Worm (Caenorhabditis elegans) whole organism, L3 larva: ENCODE results near the gene C14B9.2.

ENCODE experiments used
- R02D3.7 ChIP-seq: fragments of 150-350 bp; optimal IDR thresholded peaks from 2 replicates; lab custom pipeline; 2014; ENCODE audit warnings: missing biosample characterization, missing genetic modification characterization
- ZK546.5 ChIP-seq: sonication (generic microtip); optimal IDR thresholded peaks from 2 replicates; lab custom pipeline; 2017; ENCODE audit warnings: missing biosample characterization, missing genetic modification characterization
- aly-2 ChIP-seq: fragments of 150-350 bp; optimal IDR thresholded peaks from 2 replicates; lab custom pipeline; 2014; ENCODE audit warnings: missing biosample characterization, missing genetic modification characterization
- ama-1 ChIP-seq: fragments of 150-350 bp; optimal IDR thresholded peaks from 2 replicates; lab custom pipeline; 2018
- ceh-16 ChIP-seq: sonication (generic microtip); optimal IDR thresholded peaks from 2 replicates; lab custom pipeline; 2017; ENCODE audit warnings: missing biosample characterization, missing genetic modification characterization
- ceh-28 ChIP-seq: fragments of 150-350 bp; optimal IDR thresholded peaks from 2 replicates; lab custom pipeline; 2014; ENCODE audit warnings: missing biosample characterization, missing genetic modification reagents, missing genetic modification characterization
- ceh-82 ChIP-seq: fragments of 150-350 bp; optimal IDR thresholded peaks from 2 replicates; lab custom pipeline; 2014; ENCODE audit warnings: missing biosample characterization, missing genetic modification characterization
- ceh-9 ChIP-seq: sonication (generic microtip); optimal IDR thresholded peaks from 2 replicates; lab custom pipeline; 2018; ENCODE audit warnings: missing biosample characterization, missing genetic modification characterization
- daf-12 ChIP-seq: fragments of 150-350 bp; optimal IDR thresholded peaks from 2 replicates; lab custom pipeline; 2014; ENCODE audit warnings: missing biosample characterization, missing genetic modification reagents, missing genetic modification characterization
- egl-27 ChIP-seq: sonication (generic microtip); optimal IDR thresholded peaks from 4 replicates; lab custom pipeline; 2017; ENCODE audit warnings: missing biosample characterization, missing genetic modification reagents, missing genetic modification characterization
- egl-5 ChIP-seq: fragments of 150-350 bp; optimal IDR thresholded peaks from 2 replicates; lab custom pipeline; 2017; ENCODE audit warnings: missing biosample characterization, missing genetic modification reagents, missing genetic modification characterization, inconsistent platforms
- elt-1 ChIP-seq: fragments of 150-350 bp; optimal IDR thresholded peaks from 2 replicates; lab custom pipeline; 2014; ENCODE audit warnings: missing biosample characterization, missing genetic modification characterization
- elt-2 ChIP-seq: sonication (generic microtip); optimal IDR thresholded peaks from 2 replicates; lab custom pipeline; 2016; ENCODE audit warnings: missing genetic modification reagents, mild to moderate bottlenecking, missing genetic modification characterization, missing compliant biosample characterization
- elt-3 ChIP-seq, 3 experiments: fragments of 150-350 bp in 1 of 3; sonication (generic microtip) in 2 of 3; optimal IDR thresholded peaks; 2 replicates in 2 of 3; 4 replicates in 1 of 3; lab custom pipeline; 2014 to 2017; ENCODE audit warnings: missing biosample characterization in 3 of 3, missing genetic modification characterization in 3 of 3
- eor-1 ChIP-seq, 2 experiments: fragments of 150-350 bp; optimal IDR thresholded peaks; 2 replicates each; lab custom pipeline; 2014 to 2018; ENCODE audit warnings: missing biosample characterization in 2 of 2, missing genetic modification characterization in 2 of 2
- fkh-10 ChIP-seq: sonication (generic microtip); optimal IDR thresholded peaks from 2 replicates; lab custom pipeline; 2017; ENCODE audit warnings: missing biosample characterization, missing genetic modification reagents, missing genetic modification characterization
- fkh-2 ChIP-seq: fragments of 150-350 bp; optimal IDR thresholded peaks from 2 replicates; lab custom pipeline; 2014; ENCODE audit warnings: missing biosample characterization, missing genetic modification reagents, missing genetic modification characterization
- fos-1 ChIP-seq: fragments of 150-350 bp; optimal IDR thresholded peaks from 2 replicates; lab custom pipeline; 2014; ENCODE audit warnings: missing biosample characterization, missing genetic modification characterization
- hmg-11 ChIP-seq: sonication (generic microtip); optimal IDR thresholded peaks from 2 replicates; lab custom pipeline; 2016; ENCODE audit warnings: missing genetic modification characterization, missing compliant biosample characterization
- jun-1 ChIP-seq: fragments of 150-350 bp; optimal IDR thresholded peaks from 2 replicates; lab custom pipeline; 2014; ENCODE audit warnings: missing biosample characterization, missing genetic modification reagents, missing genetic modification characterization
- lin-15B ChIP-seq: fragments of 150-350 bp; optimal IDR thresholded peaks from 2 replicates; lab custom pipeline; 2014; ENCODE audit warnings: missing biosample characterization, missing genetic modification characterization
- lin-39 ChIP-seq: fragments of 150-350 bp; optimal IDR thresholded peaks from 2 replicates; lab custom pipeline; 2018; ENCODE audit warnings: missing biosample characterization, missing genetic modification reagents, missing genetic modification characterization
- lsy-12 ChIP-seq: sonication (generic microtip); optimal IDR thresholded peaks from 2 replicates; lab custom pipeline; 2016; ENCODE audit warnings: mild to moderate bottlenecking, missing genetic modification characterization, missing compliant biosample characterization
- mdl-1 ChIP-seq: fragments of 150-350 bp; optimal IDR thresholded peaks from 2 replicates; lab custom pipeline; 2014; ENCODE audit warnings: missing biosample characterization, missing genetic modification characterization
- mml-1 ChIP-seq: fragments of 150-350 bp; sonication (generic microtip); optimal IDR thresholded peaks from 3 replicates; lab custom pipeline; 2014; ENCODE audit warnings: missing biosample characterization, missing genetic modification characterization
- nfya-1 ChIP-seq: sonication (generic microtip); optimal IDR thresholded peaks from 2 replicates; lab custom pipeline; 2017; ENCODE audit warnings: missing genetic modification characterization, mild to moderate bottlenecking, missing compliant biosample characterization, antibody characterized with exemption, moderate library complexity; ENCODE audit not compliant: insufficient read depth
- nhr-11 ChIP-seq: fragments of 150-350 bp; optimal IDR thresholded peaks from 2 replicates; lab custom pipeline; 2014; ENCODE audit warnings: missing biosample characterization, missing genetic modification characterization
- nhr-12 ChIP-seq: fragments of 150-350 bp; optimal IDR thresholded peaks from 2 replicates; lab custom pipeline; 2014; ENCODE audit warnings: missing biosample characterization, missing genetic modification characterization
- nhr-23 ChIP-seq: fragments of 150-350 bp; optimal IDR thresholded peaks from 2 replicates; lab custom pipeline; 2014; ENCODE audit warnings: missing biosample characterization, missing genetic modification reagents, missing genetic modification characterization
- nhr-237 ChIP-seq: fragments of 150-350 bp; optimal IDR thresholded peaks from 2 replicates; lab custom pipeline; 2014; ENCODE audit warnings: missing biosample characterization, missing genetic modification characterization
- nhr-25 ChIP-seq: sonication (generic microtip); optimal IDR thresholded peaks from 2 replicates; lab custom pipeline; 2017; ENCODE audit warnings: missing biosample characterization, missing genetic modification characterization
- nhr-43 ChIP-seq: sonication (generic microtip); optimal IDR thresholded peaks from 2 replicates; lab custom pipeline; 2016; ENCODE audit warnings: mild to moderate bottlenecking, missing genetic modification characterization, missing compliant biosample characterization; ENCODE audit not compliant: poor library complexity, severe bottlenecking
- nhr-67 ChIP-seq: fragments of 150-350 bp; optimal IDR thresholded peaks from 2 replicates; lab custom pipeline; 2014; ENCODE audit warnings: missing biosample characterization, missing genetic modification characterization
- nhr-76 ChIP-seq: fragments of 150-350 bp; sonication (generic microtip); optimal IDR thresholded peaks from 5 replicates; lab custom pipeline; 2014; ENCODE audit warnings: missing biosample characterization, missing genetic modification characterization
- nhr-77 ChIP-seq: fragments of 150-350 bp; optimal IDR thresholded peaks from 2 replicates; lab custom pipeline; 2014; ENCODE audit warnings: missing biosample characterization, missing genetic modification characterization
- pha-4 ChIP-seq: fragments of 150-350 bp; optimal IDR thresholded peaks from 2 replicates; lab custom pipeline; 2014; ENCODE audit warnings: missing biosample characterization, missing genetic modification reagents, missing genetic modification characterization
- sea-2 ChIP-seq: fragments of 150-350 bp; sonication (generic microtip); optimal IDR thresholded peaks from 4 replicates; lab custom pipeline; 2014; ENCODE audit warnings: missing biosample characterization, missing genetic modification reagents, missing genetic modification characterization
- skn-1 ChIP-seq: fragments of 150-350 bp; optimal IDR thresholded peaks from 2 replicates; lab custom pipeline; 2014; ENCODE audit warnings: missing biosample characterization, missing genetic modification characterization
- snpc-4 ChIP-seq: fragments of 150-350 bp; optimal IDR thresholded peaks from 2 replicates; lab custom pipeline; 2014; ENCODE audit warnings: missing biosample characterization, missing genetic modification characterization
- unc-39 ChIP-seq: sonication (generic microtip); optimal IDR thresholded peaks from 4 replicates; lab custom pipeline; 2017; ENCODE audit warnings: missing biosample characterization, missing genetic modification characterization
- unc-62 ChIP-seq: fragments of 150-350 bp; sonication (generic microtip); optimal IDR thresholded peaks from 4 replicates; lab custom pipeline; 2014; ENCODE audit warnings: missing biosample characterization, missing genetic modification reagents, missing genetic modification characterization
- zag-1 ChIP-seq: fragments of 150-350 bp; optimal IDR thresholded peaks from 2 replicates; lab custom pipeline; 2014; ENCODE audit warnings: missing biosample characterization, missing genetic modification characterization
- ztf-11 ChIP-seq: fragments of 150-350 bp; optimal IDR thresholded peaks from 2 replicates; lab custom pipeline; 2014; ENCODE audit warnings: missing biosample characterization, missing genetic modification characterization
- ztf-4 ChIP-seq: fragments of 150-350 bp; optimal IDR thresholded peaks from 2 replicates; lab custom pipeline; 2014; ENCODE audit warnings: missing biosample characterization, missing genetic modification characterization

C14B9.2 gene

DNA sequence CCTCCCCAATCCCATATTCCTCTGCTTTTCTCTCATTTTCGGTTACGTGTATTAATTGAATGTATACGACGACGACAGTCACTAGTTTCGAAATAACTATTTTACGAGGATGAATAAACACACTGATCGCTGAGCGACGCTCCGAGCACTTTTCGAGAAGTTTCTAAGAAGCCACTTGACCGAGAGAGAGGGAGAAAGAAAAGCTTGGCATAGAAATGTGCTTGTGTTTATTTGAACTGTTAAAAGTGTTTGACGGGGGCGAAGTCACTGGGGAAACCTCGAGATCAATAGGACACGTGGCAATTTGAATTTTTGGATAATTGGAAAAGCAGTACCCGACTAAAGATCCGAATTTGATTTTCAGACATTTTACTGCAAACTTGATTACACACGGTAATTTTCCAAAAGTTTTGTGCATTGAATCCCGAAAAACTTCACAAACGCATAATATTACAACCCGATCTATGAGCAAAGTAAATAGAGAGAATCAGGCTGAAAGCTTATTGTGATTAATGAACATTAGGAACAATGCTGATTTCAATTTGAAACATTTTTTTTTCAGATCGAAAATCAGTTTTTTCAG is 3.1 kb downstream of the C14B9.2 start:
- TF ChIP-seq nhr-76 (tag; lab: Kevin White, UChicago) (no peak), ceh-28 (tag; lab: Kevin White, UChicago) (peak; percentile 2), elt-2 (tag; lab: Kevin White, UChicago) (peak; percentile 16), aly-2 (tag; lab: Kevin White, UChicago) (peak; percentile 80), pha-4 (tag; lab: Kevin White, UChicago) (peak; percentile 82)

DNA sequence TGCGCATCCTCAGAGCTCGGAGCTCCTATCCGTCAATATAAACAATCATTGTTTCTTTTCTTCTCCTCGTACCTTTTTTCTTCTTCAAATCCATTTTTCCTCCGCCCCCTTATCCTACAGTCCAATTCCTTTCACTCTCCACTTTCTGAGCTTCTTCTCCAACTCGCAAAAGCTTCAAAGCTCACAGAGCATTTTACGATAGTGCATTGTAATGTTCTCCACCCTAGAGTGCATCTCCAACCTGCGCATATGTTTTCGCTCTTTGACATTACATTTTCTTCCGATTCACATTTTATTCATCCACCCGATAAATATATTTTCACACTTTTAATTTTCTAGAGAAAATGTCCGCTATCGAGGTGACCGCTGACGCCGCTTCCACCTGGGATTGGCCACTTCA is 4.3 kb downstream of the C14B9.2 start, which contains the start of gene hsp-12.2:
hsp-12.2 (plus strand) TSS at position 301 of the 400 bp plus-strand sequence.
- TF ChIP-seq pha-4 (tag; lab: Kevin White, UChicago), result peak; percentile 49
- no peak for TF ChIP-seq elt-1 (tag; lab: Kevin White, UChicago)

DNA sequence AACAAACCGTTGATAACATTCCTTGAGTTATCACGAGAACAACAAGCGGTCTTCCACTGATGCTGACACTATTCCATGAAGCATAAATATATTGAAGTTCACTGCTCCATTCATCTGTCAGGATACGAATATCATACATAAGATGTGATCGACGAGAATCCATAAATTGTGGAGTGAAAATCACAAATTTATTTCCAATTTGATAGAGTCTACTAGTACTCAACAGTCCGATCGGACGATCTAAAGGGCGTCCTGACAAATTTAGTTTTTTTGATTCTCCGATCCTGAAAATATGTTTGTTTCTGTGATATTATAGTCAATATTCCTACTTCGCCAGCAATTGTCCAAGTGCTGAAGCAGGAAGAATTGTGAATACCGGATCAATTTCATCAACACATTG is 8.8 kb downstream of the C14B9.2 start:
- TF ChIP-seq skn-1 (tag; lab: Kevin White, UChicago) (no peak), nhr-25 (tag; lab: Kevin White, UChicago) (no peak), ztf-11 (no peak), fkh-2 (no peak), fos-1 (tag; lab: Kevin White, UChicago) (no peak), snpc-4 (tag; lab: Kevin White, UChicago) (no peak), hmg-11 (no peak), nhr-67 (tag; lab: Kevin White, UChicago) (no peak), ZK546.5 (tag; lab: Kevin White, UChicago) (no peak), lsy-12 (tag; lab: Kevin White, UChicago) (no peak), egl-5 (tag; lab: Kevin White, UChicago) (no peak), ztf-4 (no peak), jun-1 (no peak), eor-1 (tag; optimal IDR thresholded peaks at IDR 0.05; lab: Kevin White, UChicago) (no peak), fkh-10 (GFP tag; lab: Kevin White, UChicago) (no peak), lin-15B (tag; lab: Kevin White, UChicago) (no peak), nhr-237 (no peak), nhr-23 (tag; lab: Kevin White, UChicago) (no peak), elt-2 (tag; lab: Kevin White, UChicago) (no peak)

DNA sequence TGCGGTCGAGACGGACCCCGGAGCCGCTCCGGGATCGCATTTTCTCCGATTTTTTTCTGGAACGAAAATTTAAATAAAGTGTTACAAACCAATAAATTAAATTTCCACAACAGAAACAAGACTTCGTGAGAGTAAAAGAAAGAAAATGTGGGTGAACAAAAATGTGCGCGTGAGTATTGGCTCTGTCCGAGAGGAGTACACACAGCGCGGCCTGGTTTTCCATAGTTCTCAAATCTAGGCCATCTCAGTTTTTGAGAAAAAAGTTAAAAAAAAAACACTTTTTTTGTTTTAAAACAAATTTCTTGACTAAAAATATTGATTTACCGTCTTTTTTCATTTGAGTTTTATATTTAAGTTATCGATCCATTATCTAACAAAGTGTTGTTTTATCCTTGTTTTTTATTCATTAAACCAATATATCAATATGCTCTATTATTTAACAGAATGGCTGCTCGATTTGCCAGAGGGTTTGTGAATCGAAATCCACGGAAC is 11.2 kb downstream of the C14B9.2 start, which contains the start of the genes C14B9.8 and mrpl-18:
C14B9.8 (minus strand) TSS at position 56 of the 492 bp plus-strand sequence.
mrpl-18 (plus strand) TSS at position 442 of the 492 bp plus-strand sequence.
- TF ChIP-seq nhr-11 (no peak), fkh-10 (GFP tag; lab: Kevin White, UChicago) (no peak), elt-3 (tag; optimal IDR thresholded peaks at IDR 0.05; lab: Kevin White, UChicago) (no peak), skn-1 (tag; lab: Kevin White, UChicago) (peak; percentile 32), pha-4 (tag; lab: Kevin White, UChicago) (peak; percentile 68), mdl-1 (tag; lab: Kevin White, UChicago) (no peak), nhr-12 (tag; lab: Kevin White, UChicago) (no peak), lsy-12 (tag; lab: Kevin White, UChicago) (no peak), unc-62 (no peak), aly-2 (tag; lab: Kevin White, UChicago) (no peak), nhr-43 (tag; lab: Kevin White, UChicago) (peak; percentile 73), ceh-16 (tag; lab: Kevin White, UChicago) (no peak), fkh-2 (no peak), ztf-4 (no peak), eor-1 (tag; optimal IDR thresholded peaks at IDR 0.05; lab: Kevin White, UChicago) (no peak), ZK546.5 (tag; lab: Kevin White, UChicago) (no peak), nhr-77 (tag; lab: Kevin White, UChicago) (no peak), zag-1 (no peak), ceh-28 (tag; lab: Kevin White, UChicago) (no peak), unc-39 (tag; lab: Kevin White, UChicago) (no peak), mml-1 (tag; lab: Kevin White, UChicago) (no peak), nhr-76 (tag; lab: Kevin White, UChicago) (no peak), nhr-23 (tag; lab: Kevin White, UChicago) (no peak), jun-1 (no peak), egl-27 (tag; lab: Kevin White, UChicago) (no peak), nhr-237 (no peak), fos-1 (tag; lab: Kevin White, UChicago) (no peak), sea-2 (GFP tag; lab: Kevin White, UChicago) (no peak), daf-12 (tag; lab: Kevin White, UChicago) (no peak), R02D3.7 (tag; lab: Kevin White, UChicago) (no peak), ceh-9 (tag; lab: Kevin White, UChicago) (no peak), elt-2 (tag; lab: Kevin White, UChicago) (peak; percentile 10), ama-1 (no peak), hmg-11 (no peak), snpc-4 (tag; lab: Kevin White, UChicago) (no peak), nhr-67 (tag; lab: Kevin White, UChicago) (no peak), nhr-25 (tag; lab: Kevin White, UChicago) (peak; percentile 15), lin-39 (peak; percentile 30), ceh-82 (tag; lab: Kevin White, UChicago) (peak; percentile 6), lin-15B (tag; lab: Kevin White, UChicago) (peak; percentile 84), nfya-1 (peak; percentile 70)
